Fruit fly (Drosophila melanogaster) whole organism, embryonic: ENCODE results near the gene pug.
A peak's percentile ranks its signal among the peaks of the same experiment; 100 is the strongest.

ENCODE experiments used
- Atf6 ChIP-seq: fragments of 200-800 bp; sonication (Bioruptor generic); IDR thresholded peaks from 2 replicates; pipeline ENCODE4 v1.3.6; 2022; ENCODE audit warnings: missing biosample characterization, missing genetic modification characterization
- B-H2 ChIP-seq: fragments of 200-800 bp; sonication (Bioruptor generic); optimal IDR thresholded peaks from 2 replicates; lab custom pipeline; 2018; ENCODE audit warnings: missing biosample characterization, mild to moderate bottlenecking, missing genetic modification characterization
- CG1233 ChIP-seq: fragments of 200-800 bp; sonication (Bioruptor generic); optimal IDR thresholded peaks from 4 replicates; lab custom pipeline; 2018; ENCODE audit warnings: missing biosample characterization, mild to moderate bottlenecking, missing genetic modification characterization
- CG13296 ChIP-seq: fragments of 200-800 bp; sonication (Bioruptor generic); optimal IDR thresholded peaks from 3 replicates; lab custom pipeline; 2018; ENCODE audit warnings: missing biosample characterization, mild to moderate bottlenecking, missing genetic modification characterization
- CG13894 ChIP-seq: fragments of 200-800 bp; sonication (Bioruptor generic); optimal IDR thresholded peaks from 3 replicates; lab custom pipeline; 2018; ENCODE audit warnings: missing biosample characterization, mild to moderate bottlenecking, missing genetic modification characterization, moderate library complexity
- CG16815 ChIP-seq: fragments of 200-800 bp; sonication (Bioruptor generic); optimal IDR thresholded peaks from 3 replicates; lab custom pipeline; 2017; ENCODE audit warnings: missing biosample characterization, mild to moderate bottlenecking, missing genetic modification characterization
- CG17568 ChIP-seq: fragments of 200-800 bp; sonication (Bioruptor generic); optimal IDR thresholded peaks from 2 replicates; lab custom pipeline; 2018; ENCODE audit warnings: missing biosample characterization, mild to moderate bottlenecking, missing genetic modification characterization, moderate library complexity
- CG18476 ChIP-seq: fragments of 200-800 bp; sonication (Bioruptor generic); optimal IDR thresholded peaks from 2 replicates; lab custom pipeline; 2016; ENCODE audit warnings: missing biosample characterization, mild to moderate bottlenecking, missing genetic modification characterization
- CG30403 ChIP-seq: fragments of 200-800 bp; sonication (Bioruptor generic); optimal IDR thresholded peaks from 3 replicates; lab custom pipeline; 2016; ENCODE audit warnings: missing biosample characterization, missing genetic modification characterization
- CG3065 ChIP-seq: fragments of 200-800 bp; sonication (Bioruptor generic); optimal IDR thresholded peaks from 2 replicates; lab custom pipeline; 2016; ENCODE audit warnings: missing biosample characterization, missing genetic modification characterization
- CG3847 ChIP-seq: fragments of 200-800 bp; sonication (Bioruptor generic); IDR thresholded peaks from 2 replicates; pipeline ENCODE4 v1.3.6; 2022; ENCODE audit warnings: missing biosample characterization, missing genetic modification characterization
- CG5245 ChIP-seq: fragments of 200-800 bp; sonication (Bioruptor generic); optimal IDR thresholded peaks from 3 replicates; lab custom pipeline; 2016; ENCODE audit warnings: missing biosample characterization, missing genetic modification characterization
- CG6683 ChIP-seq: fragments of 200-800 bp; sonication (Bioruptor generic); optimal IDR thresholded peaks from 2 replicates; lab custom pipeline; 2017; ENCODE audit warnings: missing biosample characterization, mild to moderate bottlenecking, missing genetic modification characterization, missing genetic modification reagents
- CG6689 ChIP-seq: fragments of 200-800 bp; sonication (Bioruptor generic); IDR thresholded peaks from 2 replicates; pipeline ENCODE4 v1.3.6; 2022; ENCODE audit warnings: missing biosample characterization, missing genetic modification characterization
- CG7271 ChIP-seq: fragments of 200-800 bp; sonication (Bioruptor generic); optimal IDR thresholded peaks from 2 replicates; lab custom pipeline; 2018; ENCODE audit warnings: missing biosample characterization, mild to moderate bottlenecking, missing genetic modification characterization, moderate library complexity
- CG9609 ChIP-seq: fragments of 200-800 bp; sonication (Bioruptor generic); optimal IDR thresholded peaks from 3 replicates; lab custom pipeline; 2016; ENCODE audit warnings: missing biosample characterization, missing genetic modification characterization
- CHES-1-like ChIP-seq: fragments of 200-800 bp; sonication (Bioruptor generic); optimal IDR thresholded peaks from 2 replicates; lab custom pipeline; 2016; ENCODE audit warnings: missing biosample characterization, missing genetic modification characterization
- Chrac-16 ChIP-seq: fragments of 200-800 bp; sonication (Bioruptor generic); optimal IDR thresholded peaks from 3 replicates; lab custom pipeline; 2016; ENCODE audit warnings: missing biosample characterization, missing genetic modification characterization
- Dad ChIP-seq: fragments of 200-800 bp; sonication (Bioruptor generic); optimal IDR thresholded peaks from 3 replicates; lab custom pipeline; 2016; ENCODE audit warnings: missing biosample characterization, missing genetic modification characterization
- Eip74EF ChIP-seq, 2 experiments: fragments of 200-800 bp in 1 of 2; fragments of >200 bp in 1 of 2; sonication (Bioruptor generic) in 1 of 2; optimal IDR thresholded peaks; 2 replicates each; lab custom pipeline; 2017 to 2019; ENCODE audit warnings: missing biosample characterization in 2 of 2, missing genetic modification characterization in 2 of 2, mild to moderate bottlenecking in 1 of 2, moderate library complexity in 1 of 2
- Ets97D ChIP-seq: fragments of 200-800 bp; sonication (Bioruptor generic); optimal IDR thresholded peaks from 3 replicates; lab custom pipeline; 2016; ENCODE audit warnings: missing biosample characterization, missing genetic modification characterization
- Fer1 ChIP-seq: fragments of 200-800 bp; sonication (Bioruptor generic); optimal IDR thresholded peaks from 2 replicates; lab custom pipeline; 2017; ENCODE audit warnings: missing biosample characterization, mild to moderate bottlenecking, missing genetic modification characterization
- Gug ChIP-seq: fragments of 200-800 bp; sonication (Bioruptor generic); IDR thresholded peaks from 4 replicates; pipeline ENCODE4 v1.3.6; 2022; ENCODE audit warnings: missing biosample characterization, missing genetic modification characterization
- HmgD ChIP-seq: fragments of 200-800 bp; sonication (Bioruptor generic); optimal IDR thresholded peaks from 3 replicates; lab custom pipeline; 2016; ENCODE audit warnings: missing biosample characterization, missing genetic modification characterization
- Hr51 ChIP-seq, 2 experiments: fragments of 200-800 bp; sonication (Bioruptor generic); optimal IDR thresholded peaks; 2 replicates in 1 of 2; 3 replicates in 1 of 2; lab custom pipeline; 2016 to 2018; ENCODE audit warnings: missing biosample characterization in 2 of 2, missing genetic modification characterization in 2 of 2, mild to moderate bottlenecking in 1 of 2, moderate library complexity in 1 of 2
- Med ChIP-seq: fragments of 200-800 bp; sonication (Bioruptor generic); peaks from one replicate; lab custom pipeline; 2016; ENCODE audit warnings: missing biosample characterization, missing genetic modification characterization, mild to moderate bottlenecking, inconsistent platforms, moderate library complexity
- NC2α ChIP-seq: fragments of 200-800 bp; sonication (Bioruptor generic); optimal IDR thresholded peaks from 2 replicates; lab custom pipeline; 2016; ENCODE audit warnings: missing biosample characterization, missing genetic modification characterization
- PHDP ChIP-seq: fragments of 200-800 bp; sonication (Bioruptor generic); optimal IDR thresholded peaks from 3 replicates; lab custom pipeline; 2018; ENCODE audit warnings: missing biosample characterization, mild to moderate bottlenecking, missing genetic modification characterization, moderate library complexity
- Ravus ChIP-seq: fragments of 200-800 bp; sonication (Bioruptor generic); IDR thresholded peaks from 2 replicates; pipeline ENCODE4 v1.3.6; 2022; ENCODE audit warnings: missing biosample characterization, missing genetic modification characterization
- Scr ChIP-seq: fragments of 200-800 bp; sonication (Bioruptor generic); IDR thresholded peaks from 2 replicates; pipeline ENCODE4 v1.3.6; 2022; ENCODE audit warnings: missing biosample characterization, missing genetic modification characterization; ENCODE audit not compliant: partially characterized antibody
- Sin3A ChIP-seq: fragments of >200 bp; optimal IDR thresholded peaks from 2 replicates; lab custom pipeline; 2018
- Six4 ChIP-seq: fragments of 200-800 bp; sonication (Bioruptor generic); optimal IDR thresholded peaks from 2 replicates; lab custom pipeline; 2016; ENCODE audit warnings: missing biosample characterization, missing genetic modification characterization
- Sox100B ChIP-seq: fragments of 200-800 bp; sonication (Bioruptor generic); optimal IDR thresholded peaks from 3 replicates; lab custom pipeline; 2018; ENCODE audit warnings: missing biosample characterization, mild to moderate bottlenecking, missing genetic modification characterization
- TFAM ChIP-seq: fragments of 200-800 bp; sonication (Bioruptor generic); optimal IDR thresholded peaks from 2 replicates; lab custom pipeline; 2017; ENCODE audit warnings: missing biosample characterization, missing genetic modification characterization, inconsistent platforms
- Vsx1 ChIP-seq: fragments of 200-800 bp; sonication (Bioruptor generic); optimal IDR thresholded peaks from 2 replicates; lab custom pipeline; 2017; ENCODE audit warnings: missing biosample characterization, mild to moderate bottlenecking, missing genetic modification characterization, missing genetic modification reagents
- ac ChIP-seq: fragments of 200-800 bp; sonication (Bioruptor generic); optimal IDR thresholded peaks from 3 replicates; lab custom pipeline; 2017; ENCODE audit warnings: missing biosample characterization, mild to moderate bottlenecking, missing genetic modification characterization
- ato ChIP-seq: fragments of 200-800 bp; sonication (Bioruptor generic); IDR thresholded peaks from 2 replicates; pipeline ENCODE4 v1.3.6; 2022; ENCODE audit warnings: missing biosample characterization, missing genetic modification characterization; ENCODE audit not compliant: partially characterized antibody
- crc ChIP-seq: fragments of 200-800 bp; sonication (Bioruptor generic); optimal IDR thresholded peaks from 2 replicates; lab custom pipeline; 2016; ENCODE audit warnings: missing biosample characterization, missing genetic modification characterization
- crp ChIP-seq, 2 experiments: fragments of 200-800 bp; sonication (Bioruptor generic); optimal IDR thresholded peaks; 2 replicates in 1 of 2; 3 replicates in 1 of 2; lab custom pipeline; 2017; ENCODE audit warnings: missing biosample characterization in 2 of 2, missing genetic modification characterization in 2 of 2, mild to moderate bottlenecking in 1 of 2, moderate library complexity in 1 of 2
- gem ChIP-seq: fragments of 200-800 bp; sonication (Bioruptor generic); optimal IDR thresholded peaks from 2 replicates; lab custom pipeline; 2019; ENCODE audit warnings: missing biosample characterization, mild to moderate bottlenecking, missing genetic modification characterization, moderate library complexity
- hkb ChIP-seq, 2 experiments: fragments of 200-800 bp in 1 of 2; fragments of >200 bp in 1 of 2; sonication (Bioruptor generic) in 1 of 2; IDR thresholded peaks in 1 of 2; optimal IDR thresholded peaks in 1 of 2; 2 replicates each; pipeline versions ENCODE4 v1.3.6 to Lab custom; 2017 to 2022; ENCODE audit warnings: missing biosample characterization in 1 of 2, missing genetic modification characterization in 1 of 2
- inv ChIP-seq: fragments of 200-800 bp; sonication (Bioruptor generic); IDR thresholded peaks from 2 replicates; pipeline ENCODE4 v1.3.6; 2022; ENCODE audit warnings: missing biosample characterization, missing genetic modification characterization; ENCODE audit not compliant: partially characterized antibody
- jing ChIP-seq: fragments of 200-800 bp; sonication (Bioruptor generic); optimal IDR thresholded peaks from 2 replicates; lab custom pipeline; 2018; ENCODE audit warnings: missing biosample characterization, mild to moderate bottlenecking, missing genetic modification characterization
- mirr ChIP-seq: fragments of 200-800 bp; sonication (Bioruptor generic); optimal IDR thresholded peaks from 3 replicates; lab custom pipeline; 2018; ENCODE audit warnings: missing biosample characterization, mild to moderate bottlenecking, missing genetic modification characterization
- org-1 ChIP-seq: fragments of 200-800 bp; sonication (Bioruptor generic); optimal IDR thresholded peaks from 2 replicates; lab custom pipeline; 2017; ENCODE audit warnings: missing biosample characterization, missing genetic modification characterization
- repo ChIP-seq: fragments of 200-800 bp; sonication (Bioruptor generic); optimal IDR thresholded peaks from 2 replicates; lab custom pipeline; 2016; ENCODE audit warnings: missing biosample characterization, missing genetic modification characterization
- sd ChIP-seq: fragments of 200-800 bp; sonication (Bioruptor generic); optimal IDR thresholded peaks from 3 replicates; lab custom pipeline; 2018; ENCODE audit warnings: missing biosample characterization, mild to moderate bottlenecking, missing genetic modification characterization, moderate library complexity
- so ChIP-seq: fragments of 200-800 bp; sonication (Bioruptor generic); IDR thresholded peaks from 3 replicates; pipeline ENCODE4 v1.3.6; 2022; ENCODE audit warnings: missing biosample characterization, missing genetic modification characterization
- sug ChIP-seq: fragments of 200-800 bp; optimal IDR thresholded peaks from 2 replicates; lab custom pipeline; 2019; ENCODE audit warnings: missing biosample characterization, mild to moderate bottlenecking, missing genetic modification characterization, moderate library complexity
- unpg ChIP-seq: fragments of 200-800 bp; sonication (Bioruptor generic); optimal IDR thresholded peaks from 3 replicates; lab custom pipeline; 2018; ENCODE audit warnings: missing biosample characterization, mild to moderate bottlenecking, missing genetic modification characterization, moderate library complexity

pug gene

DNA sequence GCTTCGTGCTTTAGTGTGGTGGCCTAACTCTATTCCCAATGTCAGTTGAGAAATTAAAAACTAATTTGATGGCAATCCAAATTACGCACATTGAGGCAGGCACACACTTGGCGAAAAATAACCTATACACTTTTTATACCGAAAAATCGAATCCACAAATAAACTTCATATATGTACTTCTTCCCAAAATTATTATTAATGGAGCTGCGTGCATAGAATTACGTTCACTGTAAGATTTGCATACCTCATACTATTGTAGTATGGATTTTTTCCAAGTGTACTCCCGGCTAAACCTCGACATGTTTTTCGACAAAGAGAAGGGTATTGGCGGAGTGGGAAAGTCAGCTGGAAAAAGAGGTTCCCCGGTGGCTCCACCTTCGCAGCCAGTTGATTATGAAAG lies 12.1 kb upstream of the pug start (continued):
- TF ChIP-seq sug (tag; lab: Kevin White, UChicago) (no peak), CG5245 (GFP tag; lab: Kevin White, UChicago) (peak; percentile 42), hkb (optimal IDR thresholded peaks at IDR 0.05; lab: Kevin White, UChicago) (no peak), hkb (GFP tag; IDR thresholded peaks at IDR 0.05; lab: Robert Waterston, UW) (peak; percentile 84), B-H2 (no peak), Scr (GFP tag; lab: Robert Waterston, UW) (no peak), NC2α (GFP tag; lab: Kevin White, UChicago) (no peak), CG3065 (GFP tag; lab: Kevin White, UChicago) (no peak), CG1233 (GFP tag; lab: Kevin White, UChicago) (peak; percentile 53), Atf6 (GFP tag; lab: Robert Waterston, UW) (peak; percentile 51; the same call in 1 of the 2 replicates), so (peak; percentile 62; the same call in 1 of the 3 replicates), mirr (GFP tag; lab: Kevin White, UChicago) (no peak), Dad (GFP tag; lab: Kevin White, UChicago) (no peak), CG18476 (GFP tag; lab: Kevin White, UChicago) (no peak), org-1 (peak; percentile 63), CG30403 (GFP tag; lab: Kevin White, UChicago) (peak; percentile 68), TFAM (GFP tag; lab: Kevin White, UChicago) (peak; percentile 25), unpg (GFP tag; lab: Kevin White, UChicago) (peak; percentile 71), Six4 (no peak), Ets97D (GFP tag; lab: Kevin White, UChicago) (no peak), ac (no peak), Sin3A (lab: Kevin White, UChicago) (no peak), Fer1 (GFP tag; lab: Kevin White, UChicago) (peak; percentile 58), crp (GFP tag; optimal IDR thresholded peaks at IDR 0.05; lab: Kevin White, UChicago) (peak in 1 of 2 experiments; percentile 1), CG9609 (GFP tag; lab: Kevin White, UChicago) (peak; percentile 33), gem (peak; percentile 77), Chrac-16 (GFP tag; lab: Kevin White, UChicago) (peak; percentile 37), Gug (GFP tag; lab: Robert Waterston, UW) (peak; percentile 49; the same call in 1 of the 4 replicates), CG7271 (peak; percentile 16), CG17568 (GFP tag; lab: Kevin White, UChicago) (peak; percentile 17), ato (GFP tag; lab: Robert Waterston, UW) (no peak), jing (GFP tag; lab: Kevin White, UChicago) (peak; percentile 50), Ravus (GFP tag; lab: Robert Waterston, UW) (peak; percentile 39; the same call in 1 of the 2 replicates), Hr51 (GFP tag; optimal IDR thresholded peaks at IDR 0.05; lab: Kevin White, UChicago) (peak in 1 of 2 experiments; percentile 83), Vsx1 (GFP tag; lab: Kevin White, UChicago) (peak; percentile 13), Eip74EF (GFP tag; optimal IDR thresholded peaks at IDR 0.05; lab: Kevin White, UChicago) (peak in 1 of 2 experiments; percentile 58), HmgD (no peak), CG6683 (GFP tag; lab: Kevin White, UChicago) (peak; percentile 44), CG13296 (GFP tag; lab: Kevin White, UChicago) (peak; percentile 41), PHDP (tag; lab: Kevin White, UChicago) (peak; percentile 42), inv (GFP tag; lab: Robert Waterston, UW) (no peak), CG3847 (GFP tag; lab: Robert Waterston, UW) (no peak; the same call in 1 of the 2 replicates), CG6689 (GFP tag; lab: Robert Waterston, UW) (peak; percentile 72), sd (peak; percentile 15), repo (GFP tag; lab: Kevin White, UChicago) (no peak), CHES-1-like (GFP tag; lab: Kevin White, UChicago) (peak; percentile 15), crc (GFP tag; lab: Kevin White, UChicago) (peak; percentile 29), CG13894 (tag; lab: Kevin White, UChicago) (no peak), Sox100B (GFP tag; lab: Kevin White, UChicago) (peak; percentile 69), Med (peak; percentile 93), CG16815 (GFP tag; lab: Kevin White, UChicago) (no peak)
